Worm (Caenorhabditis elegans) whole organism, midembryonic: Measurements from ENCODE around the gene clh-4.

Source experiments
- T22C8.4 ChIP-seq: fragments of 200-800 bp; sonication (Bioruptor generic); IDR thresholded peaks from 2 replicates; pipeline ENCODE4 v1.3.6; 2022; ENCODE audit warnings: missing genetic modification characterization, missing compliant biosample characterization
- cog-1 ChIP-seq: sonication (generic microtip); optimal IDR thresholded peaks from 2 replicates; lab custom pipeline; 2016; ENCODE audit warnings: missing genetic modification characterization, missing compliant biosample characterization
- flt-1 ChIP-seq: fragments of 200-800 bp; sonication (Bioruptor generic); IDR thresholded peaks from 2 replicates; pipeline ENCODE4 v1.3.6; 2022; ENCODE audit warnings: missing genetic modification characterization, missing compliant biosample characterization
- klf-2 ChIP-seq: fragments of 200-800 bp; sonication (Bioruptor generic); conservative IDR thresholded peaks from 2 replicates; pipeline ENCODE4 v1.3.6; 2022; ENCODE audit warnings: missing genetic modification reagents, missing genetic modification characterization, missing compliant biosample characterization
- med-1 ChIP-seq: sonication (generic microtip); optimal IDR thresholded peaks from 2 replicates; lab custom pipeline; 2017; ENCODE audit warnings: missing genetic modification characterization, mild to moderate bottlenecking, missing compliant biosample characterization, antibody characterized with exemption, missing genetic modification reagents; ENCODE audit not compliant: insufficient read depth
- ref-1 ChIP-seq: fragments of 200-800 bp; sonication (Bioruptor generic); conservative IDR thresholded peaks from 2 replicates; pipeline ENCODE4 v1.3.6; 2022; ENCODE audit warnings: missing genetic modification reagents, missing genetic modification characterization, missing compliant biosample characterization
- tab-1 ChIP-seq: fragments of 200-800 bp; sonication (Bioruptor generic); IDR thresholded peaks from 2 replicates; pipeline ENCODE4 v1.3.6; 2022; ENCODE audit warnings: missing genetic modification characterization, missing compliant biosample characterization
- ztf-23 ChIP-seq: fragments of 200-800 bp; sonication (Bioruptor generic); IDR thresholded peaks from 2 replicates; pipeline ENCODE4 v1.3.6; 2022; ENCODE audit warnings: missing genetic modification reagents, missing genetic modification characterization, missing compliant biosample characterization
- ztf-29 ChIP-seq: fragments of 200-800 bp; sonication (Bioruptor generic); IDR thresholded peaks from 2 replicates; pipeline ENCODE4 v1.3.6; 2022; ENCODE audit warnings: missing genetic modification reagents, missing genetic modification characterization, missing compliant biosample characterization

clh-4 gene

DNA sequence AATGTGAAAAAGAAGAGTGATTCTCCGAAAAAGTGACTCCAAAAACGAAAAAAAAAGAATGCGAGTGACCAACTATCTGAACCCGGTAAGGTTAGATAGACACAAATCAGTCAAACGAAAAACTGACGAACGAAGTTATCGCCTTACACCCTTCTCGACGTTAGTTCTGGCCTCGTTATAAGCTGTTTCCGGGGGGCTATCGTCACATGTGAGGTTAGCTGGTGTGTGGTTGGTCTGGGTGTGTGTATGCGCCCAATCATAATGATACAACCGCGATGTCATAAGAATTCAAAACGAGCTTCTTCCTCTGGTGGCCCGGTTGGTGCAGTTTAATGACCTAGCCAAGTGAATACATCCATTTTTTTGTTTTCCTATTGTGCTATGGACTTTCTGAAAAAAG is 14.9 kb downstream of the clh-4 start:
- TF ChIP-seq ztf-23 (GFP tag; lab: Robert Waterston, UW) (no peak), klf-2 (GFP tag; lab: Robert Waterston, UW) (no peak), ztf-29 (GFP tag; lab: Robert Waterston, UW) (no peak), cog-1 (tag; lab: Kevin White, UChicago) (no peak), ref-1 (no peak), tab-1 (no peak), flt-1 (GFP tag; lab: Robert Waterston, UW) (no peak), T22C8.4 (no peak), med-1 (no peak)

DNA sequence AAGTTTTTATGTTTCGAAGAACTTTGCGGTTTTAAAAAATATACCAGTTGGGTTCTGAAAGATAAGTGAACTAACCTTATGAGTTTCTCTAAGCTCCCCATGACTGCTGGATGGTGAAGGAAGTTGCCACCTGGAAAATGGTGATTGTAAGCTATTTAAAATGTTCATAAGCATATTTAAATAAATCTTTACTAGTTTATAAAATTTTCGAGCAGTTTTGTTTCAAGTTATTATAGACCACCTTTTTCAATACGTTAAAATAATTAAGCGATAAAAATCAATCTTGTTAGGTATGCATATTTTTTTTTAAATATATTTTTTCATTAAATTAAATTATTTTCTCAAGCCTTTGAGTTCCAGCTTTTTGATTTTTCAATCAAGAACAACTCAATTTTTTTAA is 21.1 kb downstream of the clh-4 start, which contains the start of gene T06F4.1:
Gene T06F4.1 (minus strand): TSS at position 101 of the 400 bp plus-strand sequence.
- TF ChIP-seq tab-1 (no peak), T22C8.4 (no peak), ref-1 (no peak), flt-1 (GFP tag; lab: Robert Waterston, UW) (no peak), med-1 (no peak), klf-2 (GFP tag; lab: Robert Waterston, UW) (no peak), ztf-23 (GFP tag; lab: Robert Waterston, UW) (no peak), cog-1 (tag; lab: Kevin White, UChicago) (no peak), ztf-29 (GFP tag; lab: Robert Waterston, UW) (no peak)

DNA sequence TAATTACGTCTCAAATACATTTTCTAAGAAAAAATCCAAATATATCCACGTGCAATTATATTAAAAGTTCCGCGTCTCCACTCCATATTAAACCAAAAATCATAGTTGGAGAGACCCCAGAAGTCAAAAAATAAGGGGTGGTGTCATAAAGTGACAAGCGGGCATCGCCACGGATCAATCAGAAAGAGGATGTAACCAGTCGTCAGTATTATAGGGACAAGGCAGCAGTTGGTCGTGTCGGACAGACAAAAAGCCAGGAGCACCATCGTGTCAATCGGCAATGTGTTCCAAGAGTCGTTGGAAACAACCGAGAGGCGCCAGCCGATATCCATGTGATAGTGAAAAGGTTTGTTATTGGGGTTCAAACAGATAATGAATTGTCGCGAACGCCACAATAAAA is 24.4 kb downstream of the clh-4 start:
- no peak for TF ChIP-seq cog-1 (tag; lab: Kevin White, UChicago)
- no peak for TF ChIP-seq ztf-23 (GFP tag; lab: Robert Waterston, UW)
- TF ChIP-seq flt-1 (GFP tag; lab: Robert Waterston, UW) = no peak
- TF ChIP-seq ref-1 = no peak
- TF ChIP-seq ztf-29 (GFP tag; lab: Robert Waterston, UW) = no peak
- TF ChIP-seq tab-1 = no peak
- no peak for TF ChIP-seq klf-2 (GFP tag; lab: Robert Waterston, UW)
- TF ChIP-seq T22C8.4 = no peak
- TF ChIP-seq med-1 = no peak

DNA sequence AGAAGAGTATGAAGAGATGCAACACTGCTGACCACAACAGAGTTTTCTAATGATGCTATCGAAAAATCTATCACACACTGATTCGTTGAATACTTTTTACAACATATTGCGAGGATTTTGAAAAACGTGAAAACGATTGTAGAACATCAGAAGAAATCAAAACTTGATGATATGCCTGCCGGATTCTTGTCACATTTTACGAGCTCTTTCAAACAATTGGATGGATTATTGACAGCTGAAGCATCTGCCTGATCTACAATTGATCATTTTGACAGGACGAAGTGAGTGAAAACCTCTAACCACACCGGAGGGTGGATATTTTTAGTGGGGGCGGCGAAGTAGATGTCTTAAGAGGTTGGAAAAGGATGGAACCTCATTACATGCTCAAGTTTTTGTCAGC is 27.9 kb downstream of the clh-4 start:
- TF ChIP-seq med-1 (no peak), cog-1 (tag; lab: Kevin White, UChicago) (no peak), tab-1 (no peak), klf-2 (GFP tag; lab: Robert Waterston, UW) (no peak), ztf-23 (GFP tag; lab: Robert Waterston, UW) (no peak)

DNA sequence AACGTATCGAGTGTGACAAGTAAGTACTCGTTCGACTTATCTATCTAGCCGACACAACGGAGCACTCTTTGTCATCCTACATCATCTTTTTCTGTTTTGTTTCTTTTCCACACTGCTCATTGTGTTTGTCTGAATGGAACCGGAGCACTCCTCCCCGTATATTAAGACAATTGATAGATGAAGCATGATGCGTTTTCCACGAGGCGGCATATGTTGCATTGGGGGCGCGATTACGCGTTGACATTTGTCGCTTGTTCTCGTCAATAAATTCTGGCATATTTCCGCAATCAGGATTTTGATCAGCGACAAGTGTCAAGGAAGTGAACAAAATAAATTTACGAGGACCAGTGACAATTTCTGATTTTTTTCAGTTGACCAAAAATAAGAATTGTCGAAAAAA is 32.2 kb downstream of the clh-4 start:
- TF ChIP-seq klf-2 (GFP tag; lab: Robert Waterston, UW) = no peak
- no peak for TF ChIP-seq ref-1
- no peak for TF ChIP-seq flt-1 (GFP tag; lab: Robert Waterston, UW)
- no peak for TF ChIP-seq med-1
- no peak for TF ChIP-seq ztf-29 (GFP tag; lab: Robert Waterston, UW)
- TF ChIP-seq cog-1 (tag; lab: Kevin White, UChicago) = no peak
- TF ChIP-seq tab-1 = no peak
- no peak for TF ChIP-seq ztf-23 (GFP tag; lab: Robert Waterston, UW)
- TF ChIP-seq T22C8.4 = no peak

DNA sequence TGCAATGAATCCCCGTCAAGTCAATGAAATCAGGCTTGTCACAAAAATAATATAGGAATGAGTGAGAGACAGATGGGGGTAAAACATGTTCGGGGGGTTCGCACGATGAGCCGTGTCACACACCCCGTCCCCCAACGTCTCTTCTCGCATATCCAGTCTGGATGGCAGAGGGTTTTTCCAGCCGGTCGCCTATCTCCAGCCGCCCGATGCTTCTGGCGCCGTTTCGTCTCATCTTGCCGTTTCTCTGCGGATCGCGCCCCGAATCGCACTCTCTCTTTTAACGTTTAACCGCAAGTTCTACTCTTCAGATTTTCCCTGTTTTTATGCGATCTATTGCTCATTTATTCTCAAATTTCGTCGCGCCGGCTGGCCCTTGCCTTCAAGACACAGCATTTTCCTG is 38.4 kb downstream of the clh-4 start:
- TF ChIP-seq ztf-29 (GFP tag; lab: Robert Waterston, UW) = no peak
- no peak for TF ChIP-seq flt-1 (GFP tag; lab: Robert Waterston, UW)
